Fruit fly (Drosophila melanogaster): ENCODE results near the gene CG32459.

DNA sequence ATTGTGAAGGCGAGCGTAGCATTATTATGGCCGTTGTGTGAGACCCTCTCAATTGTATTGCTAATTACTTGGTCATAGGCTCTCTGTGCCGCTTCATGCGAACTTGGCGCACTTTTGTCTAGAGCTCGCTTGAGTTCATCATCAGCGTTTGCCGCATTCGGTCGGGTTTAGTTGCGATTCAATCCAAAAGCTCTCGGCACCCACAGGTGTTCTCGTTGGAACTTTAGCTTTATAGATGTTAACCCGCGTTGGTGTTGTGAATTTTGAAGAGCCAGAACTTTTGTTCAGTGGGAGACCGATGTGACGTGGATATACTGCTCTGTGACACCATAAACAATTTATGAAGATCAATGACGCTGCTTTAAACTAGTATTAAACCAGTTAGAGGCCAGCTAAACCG, 25.1 kb upstream of the CG32459 start, which contains the start of gene slif:
- no peak for TF ChIP-seq CG32006 (GFP tag; optimal IDR thresholded peaks at IDR 0.05)
- TF ChIP-seq Hr4 (GFP tag; optimal IDR thresholded peaks at IDR 0.05), result no peak
- no peak for TF ChIP-seq CG15336 (GFP tag; IDR thresholded peaks at IDR 0.05)
- no peak for TF ChIP-seq svp (GFP tag)
- no peak for TF ChIP-seq fd85E (GFP tag; optimal IDR thresholded peaks at IDR 0.05)
- TF ChIP-seq OdsH (GFP tag; optimal IDR thresholded peaks at IDR 0.05), result no peak
- TF ChIP-seq Lpt (GFP tag; optimal IDR thresholded peaks at IDR 0.05), result no peak
- TF ChIP-seq vri (GFP tag; optimal IDR thresholded peaks at IDR 0.05), result no peak

Measured in whole organism, prepupa.